Fruit fly (Drosophila melanogaster): ENCODE measurements around the gene CG11898.

dm6 chr3R:29210542-29211393 is 45.3 kb downstream of the CG11898 start:
- no peak for TF ChIP-seq CG7045 (GFP tag; optimal IDR thresholded peaks at IDR 0.05)
- no peak for TF ChIP-seq CG14711 (tag; optimal IDR thresholded peaks at IDR 0.05)
- TF ChIP-seq toe (GFP tag; optimal IDR thresholded peaks at IDR 0.05): no peak
- TF ChIP-seq bab1 (GFP tag; optimal IDR thresholded peaks at IDR 0.05): no peak
- TF ChIP-seq CG5204 (GFP tag; optimal IDR thresholded peaks at IDR 0.05): no peak
- TF ChIP-seq kay (GFP tag; ENCODE audit: borderline replicate concordance): no peak
- no peak for TF ChIP-seq cnc (optimal IDR thresholded peaks at IDR 0.05)
- TF ChIP-seq Crg-1 (GFP tag; optimal IDR thresholded peaks at IDR 0.05): no peak
- TF ChIP-seq ovo (GFP tag; optimal IDR thresholded peaks at IDR 0.05): no peak
- TF ChIP-seq CG12768 (GFP tag; optimal IDR thresholded peaks at IDR 0.05): no peak
